Worm (Caenorhabditis elegans): Measurements from ENCODE around the gene C03B1.4.

- no peak for TF ChIP-seq dmd-4 (tag; optimal IDR thresholded peaks at IDR 0.05; ENCODE audit: borderline replicate concordance)
- no peak for TF ChIP-seq fkh-6 (tag; optimal IDR thresholded peaks at IDR 0.05)
- TF ChIP-seq ceh-14 (tag; optimal IDR thresholded peaks at IDR 0.05) = peak; percentile 68
- TF ChIP-seq unc-3 (GFP tag; conservative IDR thresholded peaks at IDR 0.05) = no peak
- no peak for TF ChIP-seq unc-3 (tag; optimal IDR thresholded peaks at IDR 0.05)
- TF ChIP-seq ama-1 (optimal IDR thresholded peaks at IDR 0.05) = no peak
These were observed 14.1 kb downstream of the C03B1.4 start for ce11 chrX:6378363-6378762.
